Fruit fly (Drosophila melanogaster) whole organism, prepupa: Measurements from ENCODE around the gene CG15638.

Experiments
- CG10631 ChIP-seq: fragments of 200-800 bp; sonication (Bioruptor generic); optimal IDR thresholded peaks from 2 replicates; lab custom pipeline; 2016; ENCODE audit warnings: missing biosample characterization, missing genetic modification characterization
- CG15336 ChIP-seq: fragments of 200-800 bp; sonication (Bioruptor generic); IDR thresholded peaks from 2 replicates; pipeline ENCODE4 v1.3.6; 2022; ENCODE audit warnings: missing biosample characterization, missing genetic modification characterization
- CG6163 ChIP-seq: fragments of 200-800 bp; sonication (Bioruptor generic); IDR thresholded peaks from 3 replicates; pipeline ENCODE4 v1.3.6; 2022; ENCODE audit warnings: missing biosample characterization, missing genetic modification characterization
- Eip75B ChIP-seq: fragments of 200-800 bp; sonication (Bioruptor generic); optimal IDR thresholded peaks from 3 replicates; lab custom pipeline; 2016; ENCODE audit warnings: missing biosample characterization, missing genetic modification characterization
- Eip78C ChIP-seq: fragments of 200-800 bp; sonication (Bioruptor generic); peaks from one replicate; lab custom pipeline; 2016; ENCODE audit warnings: missing biosample characterization, missing genetic modification characterization
- Ets21C ChIP-seq: fragments of 200-800 bp; sonication (Bioruptor generic); optimal IDR thresholded peaks from 3 replicates; lab custom pipeline; 2016; ENCODE audit warnings: missing biosample characterization, missing genetic modification characterization
- OdsH ChIP-seq: fragments of 200-800 bp; sonication (Bioruptor generic); optimal IDR thresholded peaks from 3 replicates; lab custom pipeline; 2016; ENCODE audit warnings: missing biosample characterization, missing genetic modification characterization
- Smox ChIP-seq: fragments of 200-800 bp; sonication (Bioruptor generic); optimal IDR thresholded peaks from 3 replicates; lab custom pipeline; 2016; ENCODE audit warnings: missing biosample characterization, missing genetic modification characterization
- net ChIP-seq: fragments of 200-800 bp; sonication (Bioruptor generic); optimal IDR thresholded peaks from 3 replicates; lab custom pipeline; 2016; ENCODE audit warnings: missing biosample characterization, missing genetic modification characterization

DNA sequence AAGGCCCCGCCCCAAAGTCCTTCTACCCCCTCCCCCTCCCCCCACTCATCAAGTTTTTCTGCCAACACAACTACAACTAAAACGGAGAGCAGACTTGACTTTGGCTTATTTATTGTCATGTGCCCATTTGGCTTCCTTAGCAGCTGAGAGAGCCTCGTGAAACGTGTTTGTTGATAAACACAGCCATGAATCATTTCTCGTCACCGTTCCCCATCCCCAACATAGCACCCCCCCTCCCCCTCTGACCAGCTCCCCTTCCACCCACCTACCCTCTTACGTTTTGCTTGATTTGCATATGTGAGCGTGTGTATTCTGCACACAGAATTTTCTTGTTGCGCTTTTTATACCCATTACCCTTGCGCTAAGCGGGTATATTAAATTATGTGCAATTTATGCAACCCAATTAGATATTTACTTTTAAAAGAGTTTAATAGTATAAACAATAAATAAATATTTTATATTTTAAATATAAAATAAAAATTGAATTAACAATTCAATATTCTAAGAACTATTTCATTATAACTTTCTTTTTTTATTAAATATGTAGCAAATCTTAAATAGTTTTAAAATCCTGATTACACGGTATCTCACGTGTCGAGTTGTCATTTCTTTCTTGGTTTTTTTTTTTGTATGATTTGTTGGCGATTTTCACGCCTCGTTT lies 36.3 kb upstream of the CG15638 start:
- TF ChIP-seq CG15336 (GFP tag; lab: Robert Waterston, UW): peak; percentile 78
- TF ChIP-seq OdsH (GFP tag; lab: Kevin White, UChicago): peak; percentile 53
- TF ChIP-seq CG6163 (GFP tag; lab: Robert Waterston, UW): peak; percentile 50; the same call in 1 of the 3 replicates
- TF ChIP-seq Eip75B (GFP tag; lab: Kevin White, UChicago): peak; percentile 44
- TF ChIP-seq Ets21C (GFP tag; lab: Kevin White, UChicago): no peak
- TF ChIP-seq net (GFP tag; lab: Kevin White, UChicago): peak; percentile 37
- peak; percentile 78 for TF ChIP-seq Eip78C (GFP tag; lab: Kevin White, UChicago)
- peak; percentile 38 for TF ChIP-seq Smox
- TF ChIP-seq CG10631 (GFP tag; lab: Kevin White, UChicago): peak; percentile 71
